Fruit fly (Drosophila melanogaster): ENCODE data around the gene Akr1B.
A peak's percentile ranks its signal among the peaks of the same experiment; 100 is the strongest.

Akr1B gene

DNA sequence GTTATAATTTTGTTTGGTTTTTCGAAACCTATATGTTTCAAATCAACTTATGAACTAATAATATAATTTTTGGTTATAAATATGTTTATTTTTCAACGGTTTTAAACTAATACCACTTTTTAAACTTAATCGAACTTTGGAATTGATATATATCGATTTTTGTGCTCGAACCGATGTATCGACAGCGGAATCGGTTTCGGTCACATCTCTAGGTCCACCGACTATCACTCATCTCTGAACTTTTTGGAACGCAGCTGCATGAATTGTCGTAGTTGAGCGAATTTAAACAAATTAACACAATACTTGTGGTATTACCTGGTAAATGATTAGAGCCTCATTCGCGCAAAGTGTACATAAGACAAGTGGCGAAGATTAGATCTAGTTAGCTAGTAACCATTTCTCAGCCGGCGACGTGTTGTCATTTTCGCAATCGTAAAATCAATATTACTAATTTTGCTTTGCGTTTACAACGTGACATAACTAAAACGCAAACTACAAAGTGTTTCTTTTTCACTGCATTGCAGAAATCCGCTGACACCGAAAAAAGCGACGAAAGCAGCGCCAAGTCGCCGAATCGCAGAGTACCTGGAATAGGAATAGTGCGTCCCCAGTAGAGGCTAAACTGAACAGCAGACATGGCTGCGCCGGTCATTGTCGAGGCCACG, 3.8 kb upstream of the Akr1B start, which contains the start of gene Apt1 (continued):
- TF ChIP-seq CG7839 (tag; optimal IDR thresholded peaks at IDR 0.05) (no peak), bowl (GFP tag; IDR thresholded peaks at IDR 0.05) (no peak), HmgZ (tag; optimal IDR thresholded peaks at IDR 0.05) (peak; percentile 36), CG42726 (GFP tag; IDR thresholded peaks at IDR 0.05; ENCODE audit: partially characterized antibody) (peak; percentile 97; the same call in 1 of the 2 replicates), CG12104 (GFP tag; optimal IDR thresholded peaks at IDR 0.05) (no peak), Med (GFP tag) (peak; percentile 88), phol (tag; optimal IDR thresholded peaks at IDR 0.05) (peak; percentile 21), bab2 (GFP tag; optimal IDR thresholded peaks at IDR 0.05) (no peak), Dll (GFP tag; IDR thresholded peaks at IDR 0.05; ENCODE audit: partially characterized antibody) (peak; percentile 94), Usf (GFP tag; optimal IDR thresholded peaks at IDR 0.05) (no peak), CG9797 (GFP tag; optimal IDR thresholded peaks at IDR 0.05) (peak; percentile 19), ab (GFP tag; optimal IDR thresholded peaks at IDR 0.05) (no peak), nmo (GFP tag; optimal IDR thresholded peaks at IDR 0.05) (peak; percentile 18), sna (GFP tag; IDR thresholded peaks at IDR 0.05; ENCODE audit: partially characterized antibody) (peak; percentile 94), Doc3 (GFP tag; IDR thresholded peaks at IDR 0.05; ENCODE audit: partially characterized antibody) (peak; percentile 93), Ets65A (GFP tag) (peak; percentile 16), Opbp (GFP tag; IDR thresholded peaks at IDR 0.05; ENCODE audit: partially characterized antibody) (peak; percentile 97), CG14441 (GFP tag; IDR thresholded peaks at IDR 0.05) (no peak), CG10543 (GFP tag; optimal IDR thresholded peaks at IDR 0.05) (no peak), cato (GFP tag; optimal IDR thresholded peaks at IDR 0.05; ENCODE audit: borderline replicate concordance) (no peak), CG2712 (tag; optimal IDR thresholded peaks at IDR 0.05) (peak; percentile 41), CG12659 (GFP tag; optimal IDR thresholded peaks at IDR 0.05) (peak; percentile 39), CG14860 (GFP tag; IDR thresholded peaks at IDR 0.05; ENCODE audit: partially characterized antibody) (peak; percentile 96), CG10274 (GFP tag; optimal IDR thresholded peaks at IDR 0.05) (no peak), Gsc (GFP tag; IDR thresholded peaks at IDR 0.05) (no peak), unc-4 (GFP tag; IDR thresholded peaks at IDR 0.05; ENCODE audit: partially characterized antibody) (peak; percentile 94), D19A (tag; optimal IDR thresholded peaks at IDR 0.05) (no peak), Ets97D (GFP tag; optimal IDR thresholded peaks at IDR 0.05) (peak; percentile 28), sd (tag; optimal IDR thresholded peaks at IDR 0.05) (no peak), row (GFP tag; IDR thresholded peaks at IDR 0.05) (peak; percentile 60), CG2129 (GFP tag; IDR thresholded peaks at IDR 0.05; ENCODE audit: partially characterized antibody) (peak; percentile 83), CG15514 (GFP tag; optimal IDR thresholded peaks at IDR 0.05) (peak; percentile 65), CG10267 (tag; optimal IDR thresholded peaks at IDR 0.05) (peak; percentile 44), ftz-f1 (GFP tag; optimal IDR thresholded peaks at IDR 0.05) (peak; percentile 39), CG8359 (GFP tag; optimal IDR thresholded peaks at IDR 0.05; ENCODE audit: borderline replicate concordance) (no peak), CG34224 (GFP tag; IDR thresholded peaks at IDR 0.05; ENCODE audit: partially characterized antibody) (peak; percentile 97), grau (tag; optimal IDR thresholded peaks at IDR 0.05) (peak; percentile 11)

DNA sequence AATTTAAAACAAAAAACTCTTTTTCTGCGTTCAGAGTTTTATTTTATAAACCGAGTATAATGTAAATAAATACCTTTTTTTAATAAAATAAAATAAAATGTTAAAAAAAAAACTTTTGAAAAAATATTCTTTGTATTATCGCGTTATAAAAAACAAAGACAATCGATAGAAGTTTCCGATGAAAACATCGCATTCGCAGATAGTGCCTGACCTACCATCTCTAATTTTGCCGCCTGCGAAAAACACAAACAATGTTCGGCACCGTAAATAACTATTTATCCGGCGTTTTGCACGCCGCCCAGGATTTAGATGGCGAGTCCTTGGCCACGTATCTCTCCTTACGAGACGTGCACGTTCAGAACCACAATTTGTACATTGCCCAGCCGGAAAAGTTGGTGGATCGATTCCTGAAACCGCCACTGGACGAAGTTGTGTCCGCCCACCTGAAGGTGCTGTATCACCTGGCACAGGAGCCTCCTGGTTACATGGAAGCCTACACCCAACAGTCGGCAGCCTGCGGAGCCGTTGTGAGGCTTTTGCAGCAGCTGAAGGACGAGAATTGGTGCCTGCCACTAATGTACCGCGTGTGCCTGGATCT, 2.1 kb upstream of the Akr1B start, which contains the start of gene PCID2:
PCID2 (plus strand) TSS at position 213 of the 598 bp plus-strand sequence.
- TF ChIP-seq D19A (tag; optimal IDR thresholded peaks at IDR 0.05) = no peak
- TF ChIP-seq BEAF-32 (GFP tag; optimal IDR thresholded peaks at IDR 0.05) = peak; percentile 68
- TF ChIP-seq CG2202 (tag; optimal IDR thresholded peaks at IDR 0.05) = no peak
- TF ChIP-seq bbx (GFP tag; IDR thresholded peaks at IDR 0.05; ENCODE audit: partially characterized antibody) = peak; percentile 80
- TF ChIP-seq Dp (GFP tag; optimal IDR thresholded peaks at IDR 0.05) = peak; percentile 32
- no peak for TF ChIP-seq cwo (GFP tag; optimal IDR thresholded peaks at IDR 0.05)
- TF ChIP-seq otp (GFP tag; IDR thresholded peaks at IDR 0.05) = no peak
- peak; percentile 77 for TF ChIP-seq vnd (GFP tag; IDR thresholded peaks at IDR 0.05; ENCODE audit: partially characterized antibody)
- TF ChIP-seq Bgb (GFP tag; IDR thresholded peaks at IDR 0.05; ENCODE audit: partially characterized antibody) = peak; percentile 74
- TF ChIP-seq Opbp (GFP tag; IDR thresholded peaks at IDR 0.05; ENCODE audit: partially characterized antibody) = peak; percentile 76; the same call in 2 of the 3 replicates
- TF ChIP-seq Sry-δ (GFP tag; optimal IDR thresholded peaks at IDR 0.05) = peak; percentile 77
- TF ChIP-seq Hr78 (GFP tag; optimal IDR thresholded peaks at IDR 0.05) = no peak
- TF ChIP-seq row (GFP tag; IDR thresholded peaks at IDR 0.05) = peak; percentile 33; the same call in 1 of the 3 replicates

Measured in whole organism, embryonic.